Fruit fly (Drosophila melanogaster): ENCODE results near the gene CG5342.

The CG5342 gene

DNA sequence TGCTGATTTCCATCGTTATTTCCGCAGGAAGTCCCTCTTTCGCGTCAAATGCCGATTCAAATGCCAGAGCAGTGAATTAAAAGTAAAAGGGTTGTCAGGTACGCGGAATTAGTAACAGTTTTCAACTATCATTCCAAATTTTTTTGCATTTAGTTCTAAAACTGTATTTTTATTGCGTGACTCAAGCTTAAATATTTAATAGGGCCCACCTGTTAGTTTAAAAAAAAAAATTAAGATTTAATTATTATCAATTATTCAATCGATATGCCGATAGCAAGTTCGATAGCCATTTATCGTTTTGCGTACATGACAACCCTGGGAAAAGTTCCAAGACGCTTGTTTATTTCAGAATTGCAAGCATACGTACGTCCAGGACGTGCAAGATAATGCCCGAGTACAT is 44.4 kb downstream of the CG5342 start, which contains the start of gene CG14711 (continued):
- TF ChIP-seq CG3726 (GFP tag; IDR thresholded peaks at IDR 0.05) (peak; percentile 76; the same call in 2 of the 3 replicates), gfzf (GFP tag; optimal IDR thresholded peaks at IDR 0.05) (no peak), salm (tag; optimal IDR thresholded peaks at IDR 0.05) (peak; percentile 79), CG42726 (GFP tag; IDR thresholded peaks at IDR 0.05; ENCODE audit: partially characterized antibody) (no peak), fu2 (GFP tag; optimal IDR thresholded peaks at IDR 0.05) (peak; percentile 60), CG4424 (GFP tag; optimal IDR thresholded peaks at IDR 0.05) (peak; percentile 88), ac (GFP tag; optimal IDR thresholded peaks at IDR 0.05) (peak; percentile 26), peb (GFP tag; IDR thresholded peaks at IDR 0.05) (peak; percentile 78), CTCF (GFP tag; optimal IDR thresholded peaks at IDR 0.05) (peak; percentile 6), Lim3 (GFP tag; IDR thresholded peaks at IDR 0.05) (0 out of 2 replicates have a peak, but pooled peaks have one; percentile 17), CG1832 (GFP tag; optimal IDR thresholded peaks at IDR 0.05) (no peak), CG11085 (GFP tag; IDR thresholded peaks at IDR 0.05) (peak; percentile 59; the same call in 1 of the 2 replicates), yki (optimal IDR thresholded peaks at IDR 0.05) (no peak), dmrt99B (tag; optimal IDR thresholded peaks at IDR 0.05) (no peak), wor (GFP tag; IDR thresholded peaks at IDR 0.05) (peak; percentile 78), CG11504 (tag; optimal IDR thresholded peaks at IDR 0.05) (peak; percentile 84), corto (GFP tag; optimal IDR thresholded peaks at IDR 0.05) (no peak), CG11695 (GFP tag; IDR thresholded peaks at IDR 0.05) (peak; percentile 82), Drgx (GFP tag; IDR thresholded peaks at IDR 0.05) (peak; percentile 67), CG4617 (GFP tag; optimal IDR thresholded peaks at IDR 0.05; ENCODE audit: borderline replicate concordance) (peak; percentile 93), CG9437 (GFP tag; optimal IDR thresholded peaks at IDR 0.05) (peak; percentile 69), zfh1 (GFP tag; IDR thresholded peaks at IDR 0.05) (peak; percentile 82), H15 (GFP tag; IDR thresholded peaks at IDR 0.05) (peak; percentile 78), org-1 (GFP tag; optimal IDR thresholded peaks at IDR 0.05) (peak; percentile 56), Ptx1 (GFP tag; IDR thresholded peaks at IDR 0.05) (peak; percentile 87), CG10147 (GFP tag; optimal IDR thresholded peaks at IDR 0.05) (peak; percentile 79), CG5180 (GFP tag; optimal IDR thresholded peaks at IDR 0.05) (no peak), CG12071 (GFP tag; optimal IDR thresholded peaks at IDR 0.05) (no peak), Dbx (GFP tag; IDR thresholded peaks at IDR 0.05) (peak; percentile 85), hkb (optimal IDR thresholded peaks at IDR 0.05) (no peak), hkb (GFP tag; IDR thresholded peaks at IDR 0.05) (peak; percentile 89), gsb (GFP tag; IDR thresholded peaks at IDR 0.05) (0 out of 2 replicates have a peak, but pooled peaks have one; percentile 28), CG6765 (GFP tag; optimal IDR thresholded peaks at IDR 0.05) (peak; percentile 79), Trl (optimal IDR thresholded peaks at IDR 0.05) (no peak), Trl (GFP tag; optimal IDR thresholded peaks at IDR 0.05) (peak; percentile 77), da (GFP tag; optimal IDR thresholded peaks at IDR 0.05) (no peak), Blimp-1 (GFP tag; optimal IDR thresholded peaks at IDR 0.05) (no peak), Dp (GFP tag; optimal IDR thresholded peaks at IDR 0.05) (peak; percentile 66), CG7928 (GFP tag; optimal IDR thresholded peaks at IDR 0.05) (peak; percentile 14), Nf-YA (GFP tag; IDR thresholded peaks at IDR 0.05) (peak; percentile 72), CG9609 (GFP tag; optimal IDR thresholded peaks at IDR 0.05) (peak; percentile 49)

DNA sequence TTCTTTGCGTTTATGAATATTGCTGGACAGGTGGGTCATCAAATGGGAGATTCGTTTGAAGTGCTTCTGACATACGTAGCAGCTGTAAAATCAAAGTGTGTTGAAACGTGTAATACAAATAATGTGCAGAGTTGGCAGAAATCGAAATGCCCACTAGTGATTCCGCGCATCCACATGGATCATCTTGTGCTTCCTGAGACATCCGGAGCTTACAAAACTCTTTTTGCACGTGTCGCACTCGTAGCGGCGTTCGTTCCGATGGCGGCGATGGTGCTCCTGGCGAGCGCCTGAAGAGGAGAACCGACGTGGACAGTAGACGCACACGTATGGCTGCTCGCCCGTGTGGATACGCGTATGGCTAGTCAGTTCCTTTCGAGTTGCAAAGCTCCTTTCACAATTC is 46.9 kb downstream of the CG5342 start, which contains the start of gene Zaf1:
Zaf1 (minus strand) TSS at position 101 of the 400 bp plus-strand sequence.
- TF ChIP-seq CG10209 (GFP tag; optimal IDR thresholded peaks at IDR 0.05) = no peak
- TF ChIP-seq CG4282 (GFP tag; optimal IDR thresholded peaks at IDR 0.05) = no peak
- no peak for TF ChIP-seq crp (GFP tag; optimal IDR thresholded peaks at IDR 0.05)
- TF ChIP-seq CG30020 (tag; optimal IDR thresholded peaks at IDR 0.05) = no peak
- no peak for TF ChIP-seq CG4730 (GFP tag; IDR thresholded peaks at IDR 0.05)
- no peak for TF ChIP-seq crol (GFP tag; IDR thresholded peaks at IDR 0.05)
- no peak for TF ChIP-seq CG4854 (GFP tag; optimal IDR thresholded peaks at IDR 0.05)
- no peak for TF ChIP-seq Ada2b (GFP tag; IDR thresholded peaks at IDR 0.05)
- TF ChIP-seq CG30431 (GFP tag; optimal IDR thresholded peaks at IDR 0.05) = no peak
- no peak for TF ChIP-seq Optix (GFP tag; IDR thresholded peaks at IDR 0.05)
- TF ChIP-seq CG5245 (GFP tag; optimal IDR thresholded peaks at IDR 0.05) = no peak
- no peak for TF ChIP-seq YL-1 (GFP tag; optimal IDR thresholded peaks at IDR 0.05)
- no peak for TF ChIP-seq CG18011 (GFP tag; optimal IDR thresholded peaks at IDR 0.05)
- no peak for TF ChIP-seq CG2889 (GFP tag; IDR thresholded peaks at IDR 0.05)
- no peak for TF ChIP-seq CG12155 (GFP tag; optimal IDR thresholded peaks at IDR 0.05)

All from whole organism, embryonic.